Fruit fly (Drosophila melanogaster) whole organism, prepupa: Measurements from ENCODE around the gene asp.

Experiments
- CG11294 ChIP-seq: fragments of 200-800 bp; sonication (Bioruptor generic); IDR thresholded peaks from 2 replicates; pipeline ENCODE4 v1.3.6; 2022; ENCODE audit warnings: missing biosample characterization, missing genetic modification characterization
- CG8319 ChIP-seq: fragments of 200-800 bp; sonication (Bioruptor generic); optimal IDR thresholded peaks from 3 replicates; lab custom pipeline; 2016; ENCODE audit warnings: missing biosample characterization, missing genetic modification characterization
- CG8632 ChIP-seq: fragments of 200-800 bp; sonication (Bioruptor generic); optimal IDR thresholded peaks from 3 replicates; lab custom pipeline; 2016; ENCODE audit warnings: missing biosample characterization, missing genetic modification characterization
- Hr39 ChIP-seq: fragments of 200-800 bp; sonication (Bioruptor generic); optimal IDR thresholded peaks from 2 replicates; lab custom pipeline; 2016; ENCODE audit warnings: missing biosample characterization, missing genetic modification characterization
- OdsH ChIP-seq: fragments of 200-800 bp; sonication (Bioruptor generic); optimal IDR thresholded peaks from 3 replicates; lab custom pipeline; 2016; ENCODE audit warnings: missing biosample characterization, missing genetic modification characterization
- fkh ChIP-seq: fragments of 200-800 bp; sonication (Bioruptor generic); optimal IDR thresholded peaks from 3 replicates; lab custom pipeline; 2017; ENCODE audit warnings: missing biosample characterization, mild to moderate bottlenecking, missing genetic modification characterization, moderate library complexity
- vri ChIP-seq: fragments of 200-800 bp; sonication (Bioruptor generic); optimal IDR thresholded peaks from 3 replicates; lab custom pipeline; 2016; ENCODE audit warnings: missing biosample characterization, mild to moderate bottlenecking, missing genetic modification characterization

dm6 chr3R:24773422-24773821, 19.8 kb downstream of the asp start:
- TF ChIP-seq CG8632 (GFP tag; lab: Kevin White, UChicago) = no peak
- no peak for TF ChIP-seq CG8319 (GFP tag; lab: Kevin White, UChicago)
- no peak for TF ChIP-seq CG11294 (GFP tag; lab: Robert Waterston, UW)
- no peak for TF ChIP-seq Hr39 (GFP tag; lab: Kevin White, UChicago)
- TF ChIP-seq OdsH (GFP tag; lab: Kevin White, UChicago) = no peak
- TF ChIP-seq vri (GFP tag; lab: Kevin White, UChicago) = no peak
- no peak for TF ChIP-seq fkh (GFP tag; lab: Kevin White, UChicago)
